Worm (Caenorhabditis elegans) whole organism, L1 larva: Measurements from ENCODE around the gene T28A8.3.
A peak's percentile ranks its signal among the peaks of the same experiment; 100 is the strongest.

Experiments used
- C04F5.9 ChIP-seq: sonication (generic microtip); optimal IDR thresholded peaks from 2 replicates; lab custom pipeline; 2016; ENCODE audit warnings: missing genetic modification characterization, missing compliant biosample characterization
- C16A3.4 ChIP-seq: fragments of 150-350 bp; optimal IDR thresholded peaks from 2 replicates; lab custom pipeline; 2014; ENCODE audit warnings: missing biosample characterization, missing genetic modification characterization
- F16B12.6 ChIP-seq: fragments of 150-350 bp; optimal IDR thresholded peaks from 2 replicates; lab custom pipeline; 2014; ENCODE audit warnings: missing biosample characterization, missing genetic modification characterization
- Y116A8C.19 ChIP-seq: sonication (generic microtip); optimal IDR thresholded peaks from 2 replicates; lab custom pipeline; 2016; ENCODE audit warnings: missing compliant biosample characterization, missing genetic modification characterization, borderline replicate concordance
- aha-1 ChIP-seq: fragments of 150-350 bp; optimal IDR thresholded peaks from 2 replicates; lab custom pipeline; 2014; ENCODE audit warnings: missing biosample characterization, missing genetic modification characterization
- blmp-1 ChIP-seq: fragments of 150-350 bp; optimal IDR thresholded peaks from 2 replicates; lab custom pipeline; 2014; ENCODE audit warnings: missing biosample characterization, missing genetic modification characterization
- ceh-63 ChIP-seq: fragments of 200-800 bp; sonication (Bioruptor generic); optimal IDR thresholded peaks from 2 replicates; lab custom pipeline; 2018; ENCODE audit warnings: mild to moderate bottlenecking, missing genetic modification characterization, missing compliant biosample characterization
- ceh-8 ChIP-seq: fragments of 200-800 bp; sonication (Bioruptor generic); optimal IDR thresholded peaks from 2 replicates; lab custom pipeline; 2018; ENCODE audit warnings: mild to moderate bottlenecking, missing genetic modification characterization, moderate library complexity, missing compliant biosample characterization
- ceh-82 ChIP-seq, 3 experiments: fragments of 150-350 bp in 1 of 3; sonication (generic microtip) in 2 of 3; optimal IDR thresholded peaks; 2 replicates each; lab custom pipeline; 2014 to 2017; ENCODE audit warnings: missing biosample characterization in 3 of 3, missing genetic modification characterization in 3 of 3
- dpl-1 ChIP-seq, 3 experiments: fragments of 150-350 bp in 2 of 3; sonication (generic microtip) in 1 of 3; optimal IDR thresholded peaks; 2 replicates each; lab custom pipeline; 2014 to 2017; ENCODE audit warnings: missing biosample characterization in 3 of 3, missing genetic modification characterization in 3 of 3, missing genetic modification reagents in 3 of 3
- efl-1 ChIP-seq, 4 experiments: fragments of 150-350 bp; optimal IDR thresholded peaks in 3 of 4; peaks in 1 of 4; 1 replicate in 1 of 4; 2 replicates in 3 of 4; lab custom pipeline; 2014; ENCODE audit warnings: missing biosample characterization in 2 of 4, missing genetic modification characterization in 2 of 4, missing genetic modification reagents in 2 of 4
- elt-2 ChIP-seq: sonication (generic microtip); optimal IDR thresholded peaks from 2 replicates; lab custom pipeline; 2016; ENCODE audit warnings: missing genetic modification characterization, mild to moderate bottlenecking, inconsistent platforms, missing compliant biosample characterization, missing genetic modification reagents
- elt-3 ChIP-seq, 6 experiments: fragments of 150-350 bp in 1 of 6; sonication (generic microtip); optimal IDR thresholded peaks; 2 replicates each; lab custom pipeline; 2017 to 2018; ENCODE audit warnings: missing biosample characterization in 6 of 6, missing genetic modification characterization in 6 of 6, inconsistent platforms in 1 of 6
- ets-5 ChIP-seq: fragments of 200-800 bp; sonication (Bioruptor generic); IDR thresholded peaks from 2 replicates; pipeline ENCODE4 v1.3.6; 2022; ENCODE audit warnings: missing genetic modification characterization, missing compliant biosample characterization
- fkh-10 ChIP-seq: sonication (generic microtip); optimal IDR thresholded peaks from 2 replicates; lab custom pipeline; 2017; ENCODE audit warnings: missing biosample characterization, missing genetic modification reagents, missing genetic modification characterization
- fkh-8 ChIP-seq: sonication (generic microtip); optimal IDR thresholded peaks from 2 replicates; lab custom pipeline; 2016; ENCODE audit warnings: mild to moderate bottlenecking, missing genetic modification characterization, missing compliant biosample characterization
- grh-1 ChIP-seq: fragments of 200-800 bp; sonication (Bioruptor generic); IDR thresholded peaks from 2 replicates; pipeline ENCODE4 v1.3.6; 2022; ENCODE audit warnings: missing genetic modification reagents, missing genetic modification characterization, missing compliant biosample characterization
- lin-13 ChIP-seq: fragments of 150-350 bp; optimal IDR thresholded peaks from 2 replicates; lab custom pipeline; 2014; ENCODE audit warnings: missing biosample characterization, missing genetic modification reagents, missing genetic modification characterization
- lin-14 ChIP-seq: fragments of 200-800 bp; sonication (Bioruptor generic); optimal IDR thresholded peaks from 2 replicates; lab custom pipeline; 2018; ENCODE audit warnings: mild to moderate bottlenecking, missing genetic modification characterization, moderate library complexity, missing compliant biosample characterization
- lin-35 ChIP-seq, 2 experiments: fragments of 150-350 bp; optimal IDR thresholded peaks; 2 replicates each; lab custom pipeline; 2014; ENCODE audit warnings: missing biosample characterization in 2 of 2, missing genetic modification characterization in 2 of 2, missing genetic modification reagents in 2 of 2
- lsy-2 ChIP-seq, 2 experiments: fragments of 150-350 bp; optimal IDR thresholded peaks; 2 replicates each; lab custom pipeline; 2014; ENCODE audit warnings: missing biosample characterization in 2 of 2, missing genetic modification characterization in 2 of 2
- nhr-19 ChIP-seq: fragments of 200-800 bp; sonication (Bioruptor generic); conservative IDR thresholded peaks from 2 replicates; pipeline ENCODE4 v1.3.6; 2022; ENCODE audit warnings: missing genetic modification characterization, missing compliant biosample characterization
- nhr-20 ChIP-seq: sonication (generic microtip); optimal IDR thresholded peaks from 2 replicates; lab custom pipeline; 2016; ENCODE audit warnings: mild to moderate bottlenecking, missing genetic modification characterization, missing compliant biosample characterization
- nhr-28 ChIP-seq: fragments of 150-350 bp; optimal IDR thresholded peaks from 2 replicates; lab custom pipeline; 2014; ENCODE audit warnings: missing biosample characterization, missing genetic modification characterization
- nhr-47 ChIP-seq: sonication (generic microtip); optimal IDR thresholded peaks from 2 replicates; lab custom pipeline; 2016; ENCODE audit warnings: mild to moderate bottlenecking, missing genetic modification characterization, moderate library complexity, missing compliant biosample characterization
- nhr-71 ChIP-seq: sonication (generic microtip); optimal IDR thresholded peaks from 2 replicates; lab custom pipeline; 2016; ENCODE audit warnings: mild to moderate bottlenecking, missing genetic modification characterization, moderate library complexity, missing compliant biosample characterization
- nhr-77 ChIP-seq: fragments of 150-350 bp; optimal IDR thresholded peaks from 2 replicates; lab custom pipeline; 2014; ENCODE audit warnings: missing biosample characterization, missing genetic modification characterization
- nhr-84 ChIP-seq: sonication (generic microtip); optimal IDR thresholded peaks from 2 replicates; lab custom pipeline; 2017; ENCODE audit warnings: missing biosample characterization, missing genetic modification characterization
- nhr-85 ChIP-seq: sonication (generic microtip); peaks from one replicate; lab custom pipeline; 2016; ENCODE audit warnings: missing genetic modification characterization, inconsistent platforms, missing compliant biosample characterization
- nhr-90 ChIP-seq: sonication (generic microtip); optimal IDR thresholded peaks from 2 replicates; lab custom pipeline; 2016; ENCODE audit warnings: mild to moderate bottlenecking, missing genetic modification characterization, missing compliant biosample characterization; ENCODE audit not compliant: poor library complexity
- skn-1 ChIP-seq: fragments of 150-350 bp; optimal IDR thresholded peaks from 2 replicates; lab custom pipeline; 2014; ENCODE audit warnings: missing biosample characterization, missing genetic modification characterization
- snu-23 ChIP-seq: sonication (generic microtip); optimal IDR thresholded peaks from 2 replicates; lab custom pipeline; 2016; ENCODE audit warnings: missing genetic modification characterization, missing compliant biosample characterization
- sox-4 ChIP-seq: sonication (generic microtip); optimal IDR thresholded peaks from 2 replicates; lab custom pipeline; 2016; ENCODE audit warnings: missing genetic modification characterization, missing compliant biosample characterization
- sptf-1 ChIP-seq: fragments of 150-350 bp; optimal IDR thresholded peaks from 2 replicates; lab custom pipeline; 2014; ENCODE audit warnings: missing biosample characterization, missing genetic modification characterization
- tbx-2 ChIP-seq: sonication (generic microtip); optimal IDR thresholded peaks from 2 replicates; lab custom pipeline; 2016; ENCODE audit warnings: missing genetic modification characterization, missing compliant biosample characterization
- unc-30 ChIP-seq: sonication (generic microtip); optimal IDR thresholded peaks from 2 replicates; lab custom pipeline; 2017; ENCODE audit warnings: missing biosample characterization, missing genetic modification characterization
- unc-62 ChIP-seq: fragments of 150-350 bp; optimal IDR thresholded peaks from 2 replicates; lab custom pipeline; 2014; ENCODE audit warnings: missing biosample characterization, missing genetic modification reagents, missing genetic modification characterization
- unc-86 ChIP-seq: sonication (generic microtip); optimal IDR thresholded peaks from 2 replicates; lab custom pipeline; 2016; ENCODE audit warnings: missing genetic modification characterization, missing compliant biosample characterization

The T28A8.3 gene

ce11 chrIII:13530838-13531237, 25.0 kb downstream of the T28A8.3 start:
- TF ChIP-seq nhr-84 (tag; lab: Kevin White, UChicago) = no peak
- TF ChIP-seq ceh-63 (GFP tag; lab: Kevin White, UChicago) = no peak
- TF ChIP-seq sptf-1 = no peak
- TF ChIP-seq ets-5 (GFP tag; lab: Robert Waterston, UW) = no peak
- no peak for TF ChIP-seq nhr-85 (tag; lab: Kevin White, UChicago)
- TF ChIP-seq aha-1 (tag; lab: Kevin White, UChicago) = no peak
- TF ChIP-seq nhr-77 = no peak
- no peak for TF ChIP-seq ceh-8
- TF ChIP-seq unc-30 (tag; lab: Kevin White, UChicago) = no peak
- TF ChIP-seq C16A3.4 (tag; lab: Kevin White, UChicago) = no peak
- no peak for TF ChIP-seq nhr-28 (tag; lab: Kevin White, UChicago)
- no peak for TF ChIP-seq ceh-82 (tag; optimal IDR thresholded peaks at IDR 0.05; lab: Kevin White, UChicago)
- TF ChIP-seq elt-2 (tag; lab: Kevin White, UChicago) = no peak
- no peak for TF ChIP-seq lsy-2 (tag; optimal IDR thresholded peaks at IDR 0.05; lab: Kevin White, UChicago)
- no peak for TF ChIP-seq nhr-71 (tag; lab: Kevin White, UChicago)
- no peak for TF ChIP-seq nhr-47 (tag; lab: Kevin White, UChicago)
- TF ChIP-seq nhr-19 (GFP tag; lab: Robert Waterston, UW) = no peak
- no peak for TF ChIP-seq sox-4 (tag; lab: Kevin White, UChicago)
- no peak for TF ChIP-seq lin-13 (GFP tag; lab: Kevin White, UChicago)
- no peak for TF ChIP-seq nhr-90 (tag; lab: Kevin White, UChicago)

DNA sequence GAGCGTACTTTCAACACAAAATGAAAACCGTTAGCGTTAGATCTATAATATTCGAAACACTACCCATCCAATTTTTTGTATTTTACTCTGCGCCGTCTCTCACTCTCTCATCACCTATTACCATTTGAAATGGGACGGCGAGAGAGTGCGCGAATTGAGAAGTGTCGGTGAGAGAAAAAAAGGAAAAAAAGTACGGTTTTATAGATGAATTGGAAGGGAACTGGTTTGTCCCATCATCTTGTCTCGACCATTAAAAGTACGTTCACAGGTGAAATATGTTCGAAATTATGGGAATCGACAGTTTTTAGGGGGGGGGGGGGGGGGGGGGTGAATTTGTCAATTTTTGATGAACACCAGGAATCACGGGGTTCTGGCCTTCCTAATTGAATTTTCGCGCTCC, 28.9 kb downstream of the T28A8.3 start:
- TF ChIP-seq lin-35 (GFP tag; optimal IDR thresholded peaks at IDR 0.05; lab: Kevin White, UChicago) (peak in 1 of 2 experiments; percentile 30), nhr-85 (tag; lab: Kevin White, UChicago) (peak; percentile 82), aha-1 (tag; lab: Kevin White, UChicago) (no peak), nhr-71 (tag; lab: Kevin White, UChicago) (peak; percentile 33), nhr-28 (tag; lab: Kevin White, UChicago) (no peak), elt-3 (tag; optimal IDR thresholded peaks at IDR 0.05; lab: Kevin White, UChicago) (peak in 1 of 6 experiments; percentile 43), unc-86 (tag; lab: Kevin White, UChicago) (no peak), nhr-20 (tag; lab: Kevin White, UChicago) (peak; percentile 30), tbx-2 (tag; lab: Kevin White, UChicago) (no peak), lin-14 (GFP tag; lab: Kevin White, UChicago) (peak; percentile 67), snu-23 (GFP tag; lab: Kevin White, UChicago) (peak; percentile 53), dpl-1 (GFP tag; optimal IDR thresholded peaks at IDR 0.05; lab: Kevin White, UChicago) (peak in 1 of 3 experiments; percentile 22), fkh-10 (GFP tag; lab: Kevin White, UChicago) (no peak), grh-1 (GFP tag; lab: Robert Waterston, UW) (peak; percentile 66), blmp-1 (peak; percentile 49), unc-62 (no peak), efl-1 (optimal IDR thresholded peaks at IDR 0.05; lab: Kevin White, UChicago) (peak; percentile 12 to 34), efl-1 (GFP tag; optimal IDR thresholded peaks at IDR 0.05 in 1 of 2; lab: Kevin White, UChicago) (no peak), lsy-2 (tag; optimal IDR thresholded peaks at IDR 0.05; lab: Kevin White, UChicago) (peak in 1 of 2 experiments; percentile 41)

DNA sequence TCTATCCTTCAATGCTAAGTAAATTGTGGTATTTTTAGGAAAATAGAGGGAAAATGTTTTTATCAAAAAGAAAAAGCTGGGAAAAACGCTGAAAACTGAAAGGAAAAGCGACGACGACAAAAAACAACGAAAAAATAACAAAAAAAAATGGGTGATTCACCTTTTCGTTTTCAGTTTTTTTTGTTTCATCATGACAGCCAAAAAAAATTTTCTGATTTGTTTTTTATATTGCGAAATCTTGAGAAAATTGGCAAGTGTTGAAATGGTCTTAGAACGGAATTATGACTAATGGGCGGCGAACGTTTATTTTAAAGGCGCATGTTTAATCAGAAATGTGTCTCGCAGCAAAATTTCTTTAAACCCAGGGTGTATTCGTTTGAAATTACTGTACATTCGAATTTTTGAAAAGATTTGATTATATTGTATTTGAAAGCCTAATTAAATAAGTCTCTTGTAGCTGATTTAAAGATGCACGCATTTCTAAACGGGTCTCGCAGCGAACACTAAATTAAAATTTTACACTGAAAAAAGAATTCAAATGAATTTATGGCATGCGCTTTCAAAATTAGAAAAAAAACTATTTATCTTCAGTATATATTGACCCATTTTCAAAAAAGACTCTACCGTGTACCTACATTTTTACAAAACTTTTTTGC, 30.0 kb downstream of the T28A8.3 start:
- no peak for TF ChIP-seq efl-1 (optimal IDR thresholded peaks at IDR 0.05; lab: Kevin White, UChicago)
- TF ChIP-seq efl-1 (GFP tag; optimal IDR thresholded peaks at IDR 0.05 in 1 of 2; lab: Kevin White, UChicago) = peak in 1 of 2 experiments; percentile 39
- TF ChIP-seq nhr-19 (GFP tag; lab: Robert Waterston, UW) = no peak

DNA sequence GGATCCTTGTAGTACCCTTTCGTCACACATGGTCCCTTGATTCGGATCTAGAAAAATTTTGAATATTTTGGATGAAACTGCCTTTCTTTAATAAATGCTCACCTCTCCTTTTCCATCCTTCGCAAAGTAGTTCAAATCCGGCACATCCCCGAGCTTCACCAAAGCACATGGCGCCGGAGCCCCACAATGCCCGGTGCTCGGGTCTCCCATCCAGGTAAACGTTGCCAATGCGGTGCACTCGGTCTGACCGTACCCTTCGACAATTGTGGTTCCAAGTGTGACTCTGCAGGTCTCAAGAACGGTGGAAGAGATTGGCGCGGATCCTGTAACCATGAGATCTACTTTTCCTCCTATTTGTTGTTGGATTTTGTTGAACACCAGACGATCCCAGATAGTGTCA, 35.0 kb downstream of the T28A8.3 start:
- TF ChIP-seq nhr-19 (GFP tag; lab: Robert Waterston, UW) (no peak), fkh-8 (tag; lab: Kevin White, UChicago) (no peak), F16B12.6 (tag; lab: Kevin White, UChicago) (no peak), skn-1 (tag; lab: Kevin White, UChicago) (no peak), C04F5.9 (tag; lab: Kevin White, UChicago) (no peak), Y116A8C.19 (no peak)
